1 fruit fly cellular context compared by ENCODE assay signal in genomic region chr3R:24234721-24235120, dm6.
TF ChIP-seq lines count a peak whose summit lies in the region.

No protein-coding gene starts in this region.

TF ChIP-seq in whole organism, embryonic, 481 proteins besides CTCF, POLR2A, EP300 and RAD21 (continued from another document):
- TF ChIP-seq Sry-δ (GFP tag; optimal IDR thresholded peaks at IDR 0.05; lab: Kevin White, UChicago) (peak; percentile 55), CG2116 (GFP tag; optimal IDR thresholded peaks at IDR 0.05; lab: Kevin White, UChicago) (peak; percentile 7), Aef1 (GFP tag; IDR thresholded peaks at IDR 0.05; lab: Robert Waterston, UW) (no peak), Dad (GFP tag; optimal IDR thresholded peaks at IDR 0.05; lab: Kevin White, UChicago) (no peak), CG7745 (tag; optimal IDR thresholded peaks at IDR 0.05; lab: Kevin White, UChicago) (peak; percentile 21), pzg (GFP tag; optimal IDR thresholded peaks at IDR 0.05; lab: Kevin White, UChicago) (peak; percentile 2), otp (GFP tag; IDR thresholded peaks at IDR 0.05; lab: Robert Waterston, UW) (no peak), ham (GFP tag; IDR thresholded peaks at IDR 0.05; lab: Robert Waterston, UW) (no peak), prd (optimal IDR thresholded peaks at IDR 0.05; lab: Kevin White, UChicago) (no peak), prd (GFP tag; IDR thresholded peaks at IDR 0.05; lab: Robert Waterston, UW) (no peak), CG7963 (GFP tag; IDR thresholded peaks at IDR 0.05; lab: Robert Waterston, UW; ENCODE audit: partially characterized antibody) (0 out of 3 replicates have a peak, but pooled peaks have one; percentile 32), ttk (GFP tag; IDR thresholded peaks at IDR 0.05; lab: Robert Waterston, UW) (no peak), CG16813 (GFP tag; IDR thresholded peaks at IDR 0.05; lab: Robert Waterston, UW; ENCODE audit: partially characterized antibody) (no peak), amos (GFP tag; IDR thresholded peaks at IDR 0.05; lab: Robert Waterston, UW; ENCODE audit: partially characterized antibody) (no peak), CG6654 (GFP tag; optimal IDR thresholded peaks at IDR 0.05; lab: Kevin White, UChicago) (no peak), CG7357 (GFP tag; IDR thresholded peaks at IDR 0.05; lab: Robert Waterston, UW) (no peak), fru (optimal IDR thresholded peaks at IDR 0.05; lab: Kevin White, UChicago) (no peak), cad (GFP tag; optimal IDR thresholded peaks at IDR 0.05; lab: Kevin White, UChicago) (no peak), croc (GFP tag; conservative IDR thresholded peaks at IDR 0.05; lab: Robert Waterston, UW) (no peak), CG12299 (tag; optimal IDR thresholded peaks at IDR 0.05; lab: Kevin White, UChicago) (no peak), CG6683 (GFP tag; optimal IDR thresholded peaks at IDR 0.05; lab: Kevin White, UChicago) (no peak), pros (GFP tag; optimal IDR thresholded peaks at IDR 0.05; lab: Kevin White, UChicago) (no peak), Dref (GFP tag; IDR thresholded peaks at IDR 0.05; lab: Robert Waterston, UW) (peak; percentile 54), HmgZ (tag; optimal IDR thresholded peaks at IDR 0.05; lab: Kevin White, UChicago) (no peak), ab (GFP tag; optimal IDR thresholded peaks at IDR 0.05; lab: Kevin White, UChicago) (no peak), CG7786 (GFP tag; optimal IDR thresholded peaks at IDR 0.05; lab: Kevin White, UChicago) (no peak), tll (GFP tag; optimal IDR thresholded peaks at IDR 0.05; lab: Kevin White, UChicago) (no peak), Asciz (GFP tag; optimal IDR thresholded peaks at IDR 0.05; lab: Kevin White, UChicago) (no peak), TFAM (GFP tag; optimal IDR thresholded peaks at IDR 0.05; lab: Kevin White, UChicago) (no peak), CG2129 (GFP tag; IDR thresholded peaks at IDR 0.05; lab: Robert Waterston, UW; ENCODE audit: partially characterized antibody) (no peak), vvl (GFP tag; IDR thresholded peaks at IDR 0.05; lab: Robert Waterston, UW) (no peak), Blimp-1 (GFP tag; optimal IDR thresholded peaks at IDR 0.05; lab: Kevin White, UChicago) (no peak), Pdp1 (GFP tag; optimal IDR thresholded peaks at IDR 0.05; lab: Kevin White, UChicago) (no peak), Drgx (GFP tag; IDR thresholded peaks at IDR 0.05; lab: Robert Waterston, UW) (no peak), CG11093 (GFP tag; IDR thresholded peaks at IDR 0.05; lab: Robert Waterston, UW) (no peak), tup (GFP tag; optimal IDR thresholded peaks at IDR 0.05; lab: Kevin White, UChicago) (no peak), CG12744 (GFP tag; optimal IDR thresholded peaks at IDR 0.05; lab: Kevin White, UChicago) (no peak), CG32772 (GFP tag; IDR thresholded peaks at IDR 0.05; lab: Robert Waterston, UW) (no peak), E2f1 (GFP tag; IDR thresholded peaks at IDR 0.05; lab: Robert Waterston, UW) (no peak), gce (GFP tag; IDR thresholded peaks at IDR 0.05; lab: Robert Waterston, UW) (no peak), CG6689 (GFP tag; IDR thresholded peaks at IDR 0.05; lab: Robert Waterston, UW) (no peak), lov (optimal IDR thresholded peaks at IDR 0.05; lab: Kevin White, UChicago) (no peak), lov (GFP tag; IDR thresholded peaks at IDR 0.05; lab: Robert Waterston, UW) (no peak), Ssrp (tag; optimal IDR thresholded peaks at IDR 0.05; lab: Kevin White, UChicago) (no peak)
TF ChIP-seq in whole organism, embryonic: peak in this region for 9.
